Fruit fly (Drosophila melanogaster) whole organism, prepupa: Measurements from ENCODE around the gene CG42711.

Source experiments
- Blimp-1 ChIP-seq: fragments of 200-800 bp; sonication (Bioruptor generic); optimal IDR thresholded peaks from 3 replicates; lab custom pipeline; 2017; ENCODE audit warnings: missing biosample characterization, missing genetic modification characterization, mild to moderate bottlenecking, moderate library complexity, missing genetic modification reagents
- CG10631 ChIP-seq: fragments of 200-800 bp; sonication (Bioruptor generic); optimal IDR thresholded peaks from 2 replicates; lab custom pipeline; 2016; ENCODE audit warnings: missing biosample characterization, missing genetic modification characterization
- CG10669 ChIP-seq: fragments of 200-800 bp; sonication (Bioruptor generic); optimal IDR thresholded peaks from 3 replicates; lab custom pipeline; 2018; ENCODE audit warnings: missing biosample characterization, mild to moderate bottlenecking, missing genetic modification characterization, moderate library complexity
- CG11902 ChIP-seq: fragments of 200-800 bp; sonication (Bioruptor generic); optimal IDR thresholded peaks from 3 replicates; lab custom pipeline; 2016; ENCODE audit warnings: missing biosample characterization, missing genetic modification characterization
- CG15336 ChIP-seq: fragments of 200-800 bp; sonication (Bioruptor generic); IDR thresholded peaks from 2 replicates; pipeline ENCODE4 v1.3.6; 2022; ENCODE audit warnings: missing biosample characterization, missing genetic modification characterization
- CG1621 ChIP-seq: fragments of 200-800 bp; sonication (Bioruptor generic); optimal IDR thresholded peaks from 3 replicates; lab custom pipeline; 2018; ENCODE audit warnings: missing biosample characterization, mild to moderate bottlenecking, missing genetic modification characterization
- CG16779 ChIP-seq: fragments of 200-800 bp; sonication (Bioruptor generic); optimal IDR thresholded peaks from 3 replicates; lab custom pipeline; 2017; ENCODE audit warnings: missing biosample characterization, mild to moderate bottlenecking, missing genetic modification characterization
- CG3032 ChIP-seq: fragments of 200-800 bp; optimal IDR thresholded peaks from 2 replicates; lab custom pipeline; 2019; ENCODE audit warnings: missing biosample characterization, mild to moderate bottlenecking, missing genetic modification characterization, moderate library complexity
- CG31627 ChIP-seq: fragments of 200-800 bp; sonication (Bioruptor generic); optimal IDR thresholded peaks from 3 replicates; lab custom pipeline; 2016; ENCODE audit warnings: missing biosample characterization, missing genetic modification characterization
- CG32006 ChIP-seq: fragments of 200-800 bp; sonication (Bioruptor generic); optimal IDR thresholded peaks from 3 replicates; lab custom pipeline; 2017; ENCODE audit warnings: missing biosample characterization, mild to moderate bottlenecking, missing genetic modification characterization
- CG34406 ChIP-seq: fragments of 200-800 bp; sonication (Bioruptor generic); optimal IDR thresholded peaks from 3 replicates; lab custom pipeline; 2016; ENCODE audit warnings: missing biosample characterization, missing genetic modification characterization
- CG3919 ChIP-seq: fragments of 200-800 bp; sonication (Bioruptor generic); optimal IDR thresholded peaks from 3 replicates; lab custom pipeline; 2016; ENCODE audit warnings: missing biosample characterization, missing genetic modification characterization
- CG6163 ChIP-seq: fragments of 200-800 bp; sonication (Bioruptor generic); IDR thresholded peaks from 3 replicates; pipeline ENCODE4 v1.3.6; 2022; ENCODE audit warnings: missing biosample characterization, missing genetic modification characterization
- CG6276 ChIP-seq: fragments of 200-800 bp; sonication (Bioruptor generic); optimal IDR thresholded peaks from 2 replicates; lab custom pipeline; 2017; ENCODE audit warnings: missing biosample characterization, mild to moderate bottlenecking, missing genetic modification characterization
- CG6792 ChIP-seq: fragments of 200-800 bp; sonication (Bioruptor generic); optimal IDR thresholded peaks from 3 replicates; lab custom pipeline; 2016; ENCODE audit warnings: missing biosample characterization, missing genetic modification characterization
- CG6808 ChIP-seq: fragments of 200-800 bp; sonication (Bioruptor generic); optimal IDR thresholded peaks from 3 replicates; lab custom pipeline; 2017; ENCODE audit warnings: missing biosample characterization, missing genetic modification characterization, mild to moderate bottlenecking, moderate library complexity, missing genetic modification reagents
- CG6854 ChIP-seq: fragments of 200-800 bp; sonication (Bioruptor generic); optimal IDR thresholded peaks from 2 replicates; lab custom pipeline; 2017; ENCODE audit warnings: missing biosample characterization, mild to moderate bottlenecking, missing genetic modification characterization
- CG7368 ChIP-seq: fragments of 200-800 bp; sonication (Bioruptor generic); optimal IDR thresholded peaks from 3 replicates; lab custom pipeline; 2016; ENCODE audit warnings: missing biosample characterization, missing genetic modification characterization
- CG8119 ChIP-seq: fragments of 200-800 bp; sonication (Bioruptor generic); IDR thresholded peaks from 3 replicates; pipeline ENCODE4 v1.3.6; 2022; ENCODE audit warnings: missing biosample characterization, missing genetic modification characterization
- CG8319 ChIP-seq: fragments of 200-800 bp; sonication (Bioruptor generic); optimal IDR thresholded peaks from 3 replicates; lab custom pipeline; 2016; ENCODE audit warnings: missing biosample characterization, missing genetic modification characterization
- CG8632 ChIP-seq: fragments of 200-800 bp; sonication (Bioruptor generic); optimal IDR thresholded peaks from 3 replicates; lab custom pipeline; 2016; ENCODE audit warnings: missing biosample characterization, missing genetic modification characterization
- CG9139 ChIP-seq: fragments of 200-800 bp; sonication (Bioruptor generic); optimal IDR thresholded peaks from 3 replicates; lab custom pipeline; 2017; ENCODE audit warnings: missing biosample characterization, mild to moderate bottlenecking, missing genetic modification characterization
- Eip75B ChIP-seq: fragments of 200-800 bp; sonication (Bioruptor generic); optimal IDR thresholded peaks from 3 replicates; lab custom pipeline; 2016; ENCODE audit warnings: missing biosample characterization, missing genetic modification characterization
- Eip78C ChIP-seq: fragments of 200-800 bp; sonication (Bioruptor generic); peaks from one replicate; lab custom pipeline; 2016; ENCODE audit warnings: missing biosample characterization, missing genetic modification characterization
- Eip93F ChIP-seq: fragments of 200-800 bp; sonication (Bioruptor generic); optimal IDR thresholded peaks from 2 replicates; lab custom pipeline; 2016; ENCODE audit warnings: missing biosample characterization, mild to moderate bottlenecking, missing genetic modification characterization
- Ets21C ChIP-seq: fragments of 200-800 bp; sonication (Bioruptor generic); optimal IDR thresholded peaks from 3 replicates; lab custom pipeline; 2016; ENCODE audit warnings: missing biosample characterization, missing genetic modification characterization
- Ets96B ChIP-seq: fragments of 200-800 bp; optimal IDR thresholded peaks from 2 replicates; lab custom pipeline; 2019; ENCODE audit warnings: missing biosample characterization, mild to moderate bottlenecking, missing genetic modification characterization, moderate library complexity
- Gug ChIP-seq: fragments of 200-800 bp; sonication (Bioruptor generic); IDR thresholded peaks from 2 replicates; pipeline ENCODE4 v1.3.6; 2022; ENCODE audit warnings: missing biosample characterization, missing genetic modification characterization
- Hr38 ChIP-seq: sonication (Bioruptor generic); optimal IDR thresholded peaks from 2 replicates; lab custom pipeline; 2016; ENCODE audit warnings: missing biosample characterization, missing genetic modification characterization
- Hr39 ChIP-seq: fragments of 200-800 bp; sonication (Bioruptor generic); optimal IDR thresholded peaks from 2 replicates; lab custom pipeline; 2016; ENCODE audit warnings: missing biosample characterization, missing genetic modification characterization
- Hr4 ChIP-seq: fragments of 200-800 bp; sonication (Bioruptor generic); optimal IDR thresholded peaks from 3 replicates; lab custom pipeline; 2016; ENCODE audit warnings: missing biosample characterization, missing genetic modification characterization
- Lpt ChIP-seq: fragments of 200-800 bp; sonication (Bioruptor generic); optimal IDR thresholded peaks from 3 replicates; lab custom pipeline; 2016; ENCODE audit warnings: missing biosample characterization, missing genetic modification characterization
- Met ChIP-seq: fragments of 200-800 bp; sonication (Bioruptor generic); optimal IDR thresholded peaks from 3 replicates; lab custom pipeline; 2016; ENCODE audit warnings: missing biosample characterization, missing genetic modification characterization
- OdsH ChIP-seq: fragments of 200-800 bp; sonication (Bioruptor generic); optimal IDR thresholded peaks from 3 replicates; lab custom pipeline; 2016; ENCODE audit warnings: missing biosample characterization, missing genetic modification characterization
- Smox ChIP-seq: fragments of 200-800 bp; sonication (Bioruptor generic); optimal IDR thresholded peaks from 3 replicates; lab custom pipeline; 2016; ENCODE audit warnings: missing biosample characterization, missing genetic modification characterization
- Sox102F ChIP-seq: fragments of 200-800 bp; sonication (Bioruptor generic); optimal IDR thresholded peaks from 2 replicates; lab custom pipeline; 2016; ENCODE audit warnings: missing biosample characterization, mild to moderate bottlenecking, missing genetic modification characterization
- Sox14 ChIP-seq: fragments of 200-800 bp; sonication (Bioruptor generic); optimal IDR thresholded peaks from 3 replicates; lab custom pipeline; 2016; ENCODE audit warnings: missing biosample characterization, missing genetic modification characterization
- Sox15 ChIP-seq: fragments of 200-800 bp; sonication (Bioruptor generic); optimal IDR thresholded peaks from 3 replicates; lab custom pipeline; 2016; ENCODE audit warnings: missing biosample characterization, missing genetic modification characterization
- acj6 ChIP-seq: fragments of 200-800 bp; sonication (Bioruptor generic); optimal IDR thresholded peaks from 3 replicates; lab custom pipeline; 2016; ENCODE audit warnings: missing biosample characterization, missing genetic modification characterization
- dac ChIP-seq: fragments of 200-800 bp; sonication (Bioruptor generic); optimal IDR thresholded peaks from 2 replicates; lab custom pipeline; 2017; ENCODE audit warnings: missing biosample characterization, mild to moderate bottlenecking, missing genetic modification characterization
- esn ChIP-seq: fragments of 200-800 bp; sonication (Bioruptor generic); optimal IDR thresholded peaks from 2 replicates; lab custom pipeline; 2016; ENCODE audit warnings: missing biosample characterization, mild to moderate bottlenecking, missing genetic modification characterization, moderate library complexity
- fd59A ChIP-seq: fragments of 200-800 bp; sonication (Bioruptor generic); optimal IDR thresholded peaks from 2 replicates; lab custom pipeline; 2017; ENCODE audit warnings: missing biosample characterization, mild to moderate bottlenecking, missing genetic modification characterization, missing genetic modification reagents
- fd85E ChIP-seq: fragments of 200-800 bp; sonication (Bioruptor generic); optimal IDR thresholded peaks from 3 replicates; lab custom pipeline; 2016; ENCODE audit warnings: missing biosample characterization, missing genetic modification characterization
- fkh ChIP-seq: fragments of 200-800 bp; sonication (Bioruptor generic); optimal IDR thresholded peaks from 3 replicates; lab custom pipeline; 2017; ENCODE audit warnings: missing biosample characterization, mild to moderate bottlenecking, missing genetic modification characterization, moderate library complexity
- lz ChIP-seq: fragments of 200-800 bp; sonication (Bioruptor generic); optimal IDR thresholded peaks from 3 replicates; lab custom pipeline; 2016; ENCODE audit warnings: missing biosample characterization, missing genetic modification characterization
- pdm3 ChIP-seq: fragments of 200-800 bp; sonication (Bioruptor generic); optimal IDR thresholded peaks from 3 replicates; lab custom pipeline; 2016; ENCODE audit warnings: missing biosample characterization, missing genetic modification characterization
- salr ChIP-seq, 2 experiments: fragments of 200-800 bp; sonication (Bioruptor generic); optimal IDR thresholded peaks; 3 replicates each; lab custom pipeline; 2016 to 2018; ENCODE audit warnings: missing biosample characterization in 2 of 2, missing genetic modification characterization in 2 of 2, mild to moderate bottlenecking in 1 of 2
- spab ChIP-seq: fragments of 200-800 bp; sonication (Bioruptor generic); optimal IDR thresholded peaks from 2 replicates; lab custom pipeline; 2017; ENCODE audit warnings: missing biosample characterization, mild to moderate bottlenecking, missing genetic modification characterization, missing genetic modification reagents
- ss ChIP-seq, 2 experiments: fragments of 200-800 bp; sonication (Bioruptor generic); optimal IDR thresholded peaks; 2 replicates in 1 of 2; 3 replicates in 1 of 2; lab custom pipeline; 2017 to 2018; ENCODE audit warnings: mild to moderate bottlenecking in 2 of 2, missing biosample characterization in 2 of 2, missing genetic modification characterization in 2 of 2, moderate library complexity in 1 of 2
- svp ChIP-seq: fragments of 200-800 bp; sonication (Bioruptor generic); peaks from one replicate; lab custom pipeline; 2016; ENCODE audit warnings: missing biosample characterization, missing genetic modification characterization
- topi ChIP-seq: fragments of 200-800 bp; sonication (Bioruptor generic); optimal IDR thresholded peaks from 3 replicates; lab custom pipeline; 2016; ENCODE audit warnings: missing biosample characterization, missing genetic modification characterization
- vri ChIP-seq: fragments of 200-800 bp; sonication (Bioruptor generic); optimal IDR thresholded peaks from 3 replicates; lab custom pipeline; 2016; ENCODE audit warnings: missing biosample characterization, mild to moderate bottlenecking, missing genetic modification characterization

Gene CG42711

DNA sequence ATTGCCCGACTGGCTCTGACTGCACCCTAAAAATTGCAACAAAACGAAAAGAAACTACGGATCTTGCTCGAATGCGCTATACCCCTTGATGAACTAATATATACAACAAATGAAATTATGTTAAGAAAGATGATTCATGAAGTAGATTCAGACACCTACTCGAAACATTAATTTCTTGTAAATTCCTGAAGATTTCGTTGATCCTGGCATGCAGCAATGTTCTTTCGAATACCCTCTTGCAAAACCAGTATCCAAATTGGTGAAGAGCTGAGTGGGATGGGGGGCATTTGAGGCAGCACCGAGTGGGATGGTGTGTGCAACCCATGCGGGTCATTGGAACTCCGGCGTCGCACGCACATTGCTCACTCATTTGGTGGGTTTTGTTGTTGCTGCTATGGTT, 24.6 kb upstream of the CG42711 start:
- peak; percentile 94 for TF ChIP-seq CG3032 (tag; lab: Kevin White, UChicago)
- peak; percentile 93 for TF ChIP-seq CG34406 (GFP tag; lab: Kevin White, UChicago)
- TF ChIP-seq salr (GFP tag; optimal IDR thresholded peaks at IDR 0.05; lab: Kevin White, UChicago) = peak; percentile 88 to 92
- TF ChIP-seq Eip93F (GFP tag; lab: Kevin White, UChicago) = peak; percentile 94
- TF ChIP-seq Blimp-1 (GFP tag; lab: Kevin White, UChicago) = peak; percentile 88
- TF ChIP-seq Lpt = peak; percentile 96
- peak; percentile 98 for TF ChIP-seq Met
- TF ChIP-seq CG8632 (GFP tag; lab: Kevin White, UChicago) = peak; percentile 91
- peak; percentile 90 for TF ChIP-seq fd59A (GFP tag; lab: Kevin White, UChicago)
- peak; percentile 97 for TF ChIP-seq vri (GFP tag; lab: Kevin White, UChicago)
- no peak for TF ChIP-seq fkh (GFP tag; lab: Kevin White, UChicago)
- TF ChIP-seq Eip75B (GFP tag; lab: Kevin White, UChicago) = peak; percentile 96
- TF ChIP-seq Smox = peak; percentile 98
- peak; percentile 67 for TF ChIP-seq CG9139 (GFP tag; lab: Kevin White, UChicago)
- TF ChIP-seq Eip78C (GFP tag; lab: Kevin White, UChicago) = peak; percentile 98
- peak; percentile 95 for TF ChIP-seq CG32006
- TF ChIP-seq Sox15 (GFP tag; lab: Kevin White, UChicago) = peak; percentile 92
- TF ChIP-seq CG8119 (GFP tag; lab: Robert Waterston, UW) = peak; percentile 94
- TF ChIP-seq CG10669 = peak; percentile 90
- peak; percentile 96 for TF ChIP-seq CG6792
- peak; percentile 81 to 89 for TF ChIP-seq ss (GFP tag; optimal IDR thresholded peaks at IDR 0.05; lab: Kevin White, UChicago)
- TF ChIP-seq CG31627 (GFP tag; lab: Kevin White, UChicago) = peak; percentile 98
- no peak for TF ChIP-seq CG6854 (GFP tag; lab: Kevin White, UChicago)
- peak; percentile 72 for TF ChIP-seq CG11902 (GFP tag; lab: Kevin White, UChicago)
- peak; percentile 99 for TF ChIP-seq Hr39
- peak; percentile 98 for TF ChIP-seq CG6163 (GFP tag; lab: Robert Waterston, UW)
- peak; percentile 95 for TF ChIP-seq svp (GFP tag; lab: Kevin White, UChicago)
- TF ChIP-seq Gug (GFP tag; lab: Robert Waterston, UW) = peak; percentile 94
- peak; percentile 83 for TF ChIP-seq CG7368 (GFP tag; lab: Kevin White, UChicago)
- peak; percentile 96 for TF ChIP-seq CG10631
- peak; percentile 97 for TF ChIP-seq Ets21C (GFP tag; lab: Kevin White, UChicago)
- TF ChIP-seq CG1621 (tag; lab: Kevin White, UChicago) = peak; percentile 92
- TF ChIP-seq CG16779 (tag; lab: Kevin White, UChicago) = peak; percentile 86
- TF ChIP-seq OdsH (GFP tag; lab: Kevin White, UChicago) = peak; percentile 97
- TF ChIP-seq spab (GFP tag; lab: Kevin White, UChicago) = peak; percentile 88
- peak; percentile 91 for TF ChIP-seq Hr4 (GFP tag; lab: Kevin White, UChicago)
- TF ChIP-seq esn = peak; percentile 99
- TF ChIP-seq Hr38 (GFP tag; lab: Kevin White, UChicago) = no peak
- TF ChIP-seq CG3919 (GFP tag; lab: Kevin White, UChicago) = peak; percentile 93
- TF ChIP-seq lz (GFP tag; lab: Kevin White, UChicago) = peak; percentile 98
- peak; percentile 97 for TF ChIP-seq CG15336 (GFP tag; lab: Robert Waterston, UW)
- TF ChIP-seq dac (GFP tag; lab: Kevin White, UChicago) = peak; percentile 85
- TF ChIP-seq acj6 = peak; percentile 96
- peak; percentile 97 for TF ChIP-seq pdm3 (GFP tag; lab: Kevin White, UChicago)
- peak; percentile 95 for TF ChIP-seq topi (GFP tag; lab: Kevin White, UChicago)
- TF ChIP-seq Sox14 (GFP tag; lab: Kevin White, UChicago) = peak; percentile 98
- TF ChIP-seq CG8319 (GFP tag; lab: Kevin White, UChicago) = peak; percentile 85
- TF ChIP-seq Sox102F (GFP tag; lab: Kevin White, UChicago) = peak; percentile 98
- peak; percentile 86 for TF ChIP-seq CG6808
- peak; percentile 86 for TF ChIP-seq Ets96B (tag; lab: Kevin White, UChicago)
- peak; percentile 90 for TF ChIP-seq CG6276 (GFP tag; lab: Kevin White, UChicago)
- TF ChIP-seq fd85E (GFP tag; lab: Kevin White, UChicago) = peak; percentile 62
